Fruit fly (Drosophila melanogaster) whole organism, larva: ENCODE measurements around the gene ChLD3.

Experiments
- noc ChIP-seq: fragments of 200-800 bp; sonication (Bioruptor generic); optimal IDR thresholded peaks from 3 replicates; lab custom pipeline; 2019; ENCODE audit warnings: missing biosample characterization, mild to moderate bottlenecking, missing genetic modification characterization, moderate library complexity

ChLD3 gene

DNA sequence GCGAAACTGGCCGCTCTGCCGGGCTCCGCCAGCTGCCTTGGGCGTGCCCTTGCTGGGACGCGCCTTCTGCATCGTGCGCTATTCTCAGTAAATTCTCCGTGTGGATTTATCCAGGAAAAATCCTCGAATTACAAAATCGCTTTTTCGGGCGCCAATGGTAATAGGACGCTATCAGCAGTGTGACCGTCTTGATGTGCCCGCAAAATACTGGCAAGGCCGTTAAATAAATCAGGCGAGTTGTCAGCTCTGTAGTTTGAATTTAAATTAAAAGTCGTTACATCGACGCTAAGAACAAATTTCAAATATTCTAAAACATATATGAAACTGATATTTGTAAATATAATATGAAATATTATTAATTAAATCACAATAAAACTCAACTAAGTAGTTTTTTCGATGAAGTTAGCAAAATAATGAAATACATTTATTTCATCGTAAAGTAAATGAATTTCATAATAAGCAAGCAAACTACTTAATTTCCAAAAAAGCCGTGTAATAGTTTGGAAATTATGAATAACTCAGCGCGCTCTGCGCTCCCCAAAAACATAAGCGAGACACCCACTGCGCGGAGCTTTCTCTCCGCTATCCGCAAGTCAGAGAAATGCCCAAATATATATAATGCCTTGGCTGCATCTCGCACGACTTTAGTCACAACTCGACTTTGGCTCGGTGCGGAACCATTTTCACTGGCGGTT is at the start of gene ChLD3, which contains the start of gene glu:
Gene ChLD3 (plus strand): TSS at position 645 of the 695 bp plus-strand sequence.
Gene glu (minus strand): TSS at position 183 of the 695 bp plus-strand sequence.
- TF ChIP-seq noc (tag; lab: Kevin White, UChicago) = no peak

DNA sequence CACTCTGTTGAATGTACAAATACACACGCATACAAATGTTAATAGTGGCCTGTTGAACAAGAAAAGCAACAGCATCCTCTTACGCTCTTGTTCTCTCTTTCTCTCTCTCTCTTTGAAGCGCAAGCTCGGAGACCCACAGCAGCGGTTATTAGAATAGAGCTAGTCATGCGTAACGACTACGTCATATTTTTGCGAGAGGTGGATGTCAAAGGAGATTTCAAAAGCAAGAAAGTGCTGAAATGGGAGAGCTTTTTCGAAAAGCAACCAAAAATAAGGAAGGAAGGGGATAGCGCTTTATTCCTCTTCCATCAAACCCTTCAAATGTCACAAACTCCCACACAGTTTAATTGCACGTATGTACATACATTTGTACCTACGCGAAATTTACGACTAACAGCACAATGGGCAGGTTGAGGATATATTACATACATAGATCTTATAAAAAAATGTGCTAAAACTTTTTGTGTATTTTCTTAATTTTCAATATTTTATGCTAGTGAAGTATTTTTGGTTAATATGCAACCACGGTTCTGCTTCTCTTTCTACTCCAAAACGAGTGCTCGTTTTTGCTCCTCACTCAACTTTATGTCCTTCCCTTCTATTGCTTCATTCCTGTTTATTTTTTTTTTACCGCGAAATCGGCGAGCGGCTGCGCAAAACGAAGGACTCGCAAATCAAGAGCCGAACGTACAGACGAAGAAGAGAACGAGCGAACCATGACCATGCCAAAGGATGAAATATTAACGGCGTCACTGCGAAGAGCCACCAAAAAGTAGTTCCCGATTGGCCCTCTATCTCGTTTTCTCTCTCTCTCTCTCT is 48.6 kb upstream of the ChLD3 start:
- TF ChIP-seq noc (tag; lab: Kevin White, UChicago) = no peak

- no peak for TF ChIP-seq noc (tag; lab: Kevin White, UChicago)
These were observed 48.1 kb upstream of the ChLD3 start for dm6 chr2L:16690619-16690908.

DNA sequence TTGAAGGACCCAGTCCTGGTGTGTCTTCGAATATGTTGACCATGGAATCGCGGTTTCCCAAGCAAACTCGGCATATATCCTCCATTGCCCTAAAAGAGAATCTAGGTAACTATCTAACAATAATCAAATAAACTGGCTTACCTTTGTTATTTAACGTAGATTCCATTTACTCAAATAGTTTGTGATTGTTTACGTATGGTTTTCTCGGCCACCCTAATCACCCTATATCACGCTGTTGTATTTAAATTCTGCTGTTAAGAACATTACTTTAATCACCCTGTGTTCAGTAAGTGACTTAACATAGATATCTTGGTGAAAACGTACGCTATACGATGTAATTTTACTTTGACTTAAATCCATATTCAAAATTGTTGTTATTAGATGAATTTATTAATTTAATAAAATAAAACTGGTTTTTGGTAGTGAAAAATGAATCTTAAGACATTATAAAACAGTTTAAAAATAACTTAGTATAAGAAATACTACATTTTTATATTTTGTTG is 35.6 kb upstream of the ChLD3 start:
- no peak for TF ChIP-seq noc (tag; lab: Kevin White, UChicago)

dm6 chr2L:16703753-16704152 is 34.9 kb upstream of the ChLD3 start:
- TF ChIP-seq noc (tag; lab: Kevin White, UChicago) = no peak

DNA sequence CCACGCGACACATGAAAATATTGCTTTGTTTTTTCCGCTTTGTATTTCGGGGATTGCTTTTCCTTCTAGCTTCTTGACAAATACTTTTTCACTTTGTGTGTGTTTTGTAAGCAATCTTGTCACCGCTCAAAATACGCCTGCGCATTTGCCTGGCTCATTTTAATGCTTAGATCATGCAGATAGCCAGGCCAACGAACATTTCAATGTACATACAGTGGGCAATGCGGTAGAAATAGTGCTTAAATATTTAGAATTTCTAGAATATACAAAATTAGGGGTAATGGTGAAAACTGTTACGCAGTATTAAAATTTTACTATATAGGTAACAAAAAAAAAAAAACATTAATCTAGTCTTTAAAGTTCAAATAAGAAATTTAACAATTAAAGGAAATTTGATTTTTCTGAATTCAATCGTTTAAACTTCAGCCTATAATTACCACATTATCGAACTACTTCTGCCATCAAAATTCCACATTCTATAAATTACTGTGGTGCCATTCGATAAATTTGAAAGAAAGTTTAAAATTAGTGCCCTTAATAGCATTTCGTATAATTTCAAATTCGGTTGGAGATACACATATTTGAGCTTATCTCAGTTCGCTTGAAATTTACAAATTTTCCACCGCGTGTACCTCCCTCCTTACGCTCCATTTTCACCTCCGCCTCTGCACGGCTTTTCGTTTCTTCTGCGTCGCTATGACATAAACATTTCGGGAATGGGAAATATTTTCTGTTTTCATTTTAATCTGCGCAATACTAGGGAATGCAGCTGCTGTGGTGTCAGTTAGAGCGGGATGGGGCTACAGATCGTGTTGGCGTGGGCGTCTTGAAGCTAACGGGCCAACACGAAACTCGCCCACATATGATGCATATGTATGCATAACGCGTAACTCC is 31.5 kb upstream of the ChLD3 start:
- TF ChIP-seq noc (tag; lab: Kevin White, UChicago) = no peak

DNA sequence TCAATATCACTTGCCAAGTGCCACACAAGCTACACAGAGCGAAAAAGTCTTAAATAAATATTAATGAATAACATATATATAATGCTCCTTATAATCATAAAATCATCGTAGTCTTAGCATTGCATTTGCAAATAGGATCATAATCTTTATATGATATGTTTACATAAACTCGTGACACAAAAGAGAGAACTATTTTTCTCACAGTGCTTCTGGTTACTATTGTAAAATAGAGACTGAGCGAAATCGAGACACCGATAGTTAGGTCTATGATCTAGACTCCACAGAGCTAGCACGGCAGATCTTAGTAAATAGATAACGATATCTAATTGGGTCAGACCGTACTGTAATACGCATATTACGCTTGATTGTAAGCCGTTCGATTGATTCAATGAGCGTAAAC is 29.0 kb upstream of the ChLD3 start:
- TF ChIP-seq noc (tag; lab: Kevin White, UChicago) = no peak

- TF ChIP-seq noc (tag; lab: Kevin White, UChicago) = no peak
These were observed 28.4 kb upstream of the ChLD3 start for dm6 chr2L:16710234-16710633.

- no peak for TF ChIP-seq noc (tag; lab: Kevin White, UChicago)
These were observed 28.0 kb upstream of the ChLD3 start for dm6 chr2L:16710677-16711076.

dm6 chr2L:16711891-16712290 is 26.8 kb upstream of the ChLD3 start:
- no peak for TF ChIP-seq noc (tag; lab: Kevin White, UChicago)

dm6 chr2L:16713929-16714328 is 24.7 kb upstream of the ChLD3 start:
- TF ChIP-seq noc (tag; lab: Kevin White, UChicago) = no peak

dm6 chr2L:16715133-16715833 is 23.4 kb upstream of the ChLD3 start:
- no peak for TF ChIP-seq noc (tag; lab: Kevin White, UChicago)

dm6 chr2L:16715841-16716701 is 22.6 kb upstream of the ChLD3 start, which contains the start of the genes Cyt-c-d and CG31808:
Gene Cyt-c-d, plus strand, starts transcription at chr2L:16715891.
Gene CG31808, minus strand, starts transcription at chr2L:16716195.
- peak; percentile 83 for TF ChIP-seq noc (tag; lab: Kevin White, UChicago)

- TF ChIP-seq noc (tag; lab: Kevin White, UChicago) = no peak
These were observed 21.9 kb upstream of the ChLD3 start for dm6 chr2L:16716771-16717170.
